Fruit fly (Drosophila melanogaster): ENCODE data around the gene RpS13.

The RpS13 gene

DNA sequence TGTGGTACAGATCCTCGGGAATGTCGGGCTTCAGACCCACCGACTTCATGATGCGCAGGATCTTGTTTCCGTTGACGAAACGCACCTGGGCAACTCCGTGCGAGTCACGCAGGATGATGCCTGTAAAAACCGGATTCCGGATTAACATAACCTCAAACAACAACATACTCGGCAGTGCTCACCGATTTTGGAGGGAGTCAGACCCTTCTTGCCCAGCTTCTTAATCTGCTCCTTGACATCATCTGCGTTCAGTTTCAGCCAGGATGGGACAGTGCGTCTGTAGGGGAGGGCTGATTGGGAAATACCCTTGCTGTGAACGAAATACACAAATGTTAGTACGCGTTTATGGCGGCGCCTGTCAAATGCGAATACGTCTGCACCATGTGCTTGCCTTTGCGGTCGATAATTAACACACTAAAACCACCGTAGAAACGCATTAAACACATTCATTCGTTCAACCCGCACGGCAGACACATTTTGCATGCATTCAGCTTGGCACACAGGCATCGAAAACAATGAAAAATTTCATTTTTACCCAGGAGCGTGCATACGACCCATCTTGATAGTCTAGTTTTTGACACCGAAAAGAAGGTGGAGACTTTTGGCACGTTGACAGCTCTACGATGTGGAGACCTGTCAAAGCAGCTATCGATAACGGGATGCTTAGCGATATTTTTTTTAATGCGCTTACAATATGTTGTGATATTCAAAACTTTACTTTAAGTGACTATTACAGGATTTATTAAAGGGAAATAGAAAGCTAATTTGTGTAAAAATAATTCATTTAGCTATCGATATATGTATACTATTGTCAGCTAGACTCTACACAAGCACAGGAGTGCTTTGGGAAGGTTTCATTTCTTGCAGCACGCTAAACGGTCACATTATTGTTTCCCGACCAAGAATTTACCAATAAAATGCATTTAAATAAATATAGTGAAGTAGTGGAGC lies at the start of gene RpS13, which contains the start of gene CSN8:
Gene RpS13, minus strand, starts transcription at position 657 of the 951 bp plus-strand sequence.
Gene CSN8, plus strand, starts transcription at position 850 of the 951 bp plus-strand sequence.
- TF ChIP-seq EcR (GFP tag; optimal IDR thresholded peaks at IDR 0.05) = no peak
- no peak for TF ChIP-seq pan (optimal IDR thresholded peaks at IDR 0.05)
- TF ChIP-seq Dll (optimal IDR thresholded peaks at IDR 0.05) = no peak
- no peak for TF ChIP-seq usp (GFP tag; optimal IDR thresholded peaks at IDR 0.05)
- no peak for TF ChIP-seq CG8478 (optimal IDR thresholded peaks at IDR 0.05)
- TF ChIP-seq psq (optimal IDR thresholded peaks at IDR 0.05) = no peak

DNA sequence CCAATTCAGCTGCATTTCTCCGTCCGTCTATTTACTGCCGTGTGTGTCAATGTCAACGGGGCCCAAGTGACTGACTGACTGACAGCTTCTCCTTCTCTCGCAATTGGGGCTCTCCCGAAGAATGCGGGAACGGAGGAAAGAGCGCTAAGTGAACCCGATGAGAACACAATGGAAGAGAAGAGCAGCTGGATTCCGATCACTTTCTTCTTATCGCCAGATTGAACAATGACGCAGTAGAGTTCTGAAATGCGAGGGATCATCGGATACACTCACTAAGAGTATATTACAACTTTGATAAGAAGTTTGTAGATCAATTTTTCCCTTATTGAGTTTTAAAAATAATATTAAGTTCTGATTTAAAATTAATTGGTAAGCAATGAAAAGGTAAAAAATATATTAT lies 47.1 kb upstream of the RpS13 start, which contains the start of gene Naglu:
Gene Naglu, minus strand, starts transcription at position 339 of the 400 bp plus-strand sequence.
- no peak for TF ChIP-seq usp (GFP tag; optimal IDR thresholded peaks at IDR 0.05)
- no peak for TF ChIP-seq EcR (GFP tag; optimal IDR thresholded peaks at IDR 0.05)
- TF ChIP-seq psq (optimal IDR thresholded peaks at IDR 0.05) = no peak
- TF ChIP-seq Dll (optimal IDR thresholded peaks at IDR 0.05) = no peak
- no peak for TF ChIP-seq CG8478 (optimal IDR thresholded peaks at IDR 0.05)
- no peak for TF ChIP-seq pan (optimal IDR thresholded peaks at IDR 0.05)

DNA sequence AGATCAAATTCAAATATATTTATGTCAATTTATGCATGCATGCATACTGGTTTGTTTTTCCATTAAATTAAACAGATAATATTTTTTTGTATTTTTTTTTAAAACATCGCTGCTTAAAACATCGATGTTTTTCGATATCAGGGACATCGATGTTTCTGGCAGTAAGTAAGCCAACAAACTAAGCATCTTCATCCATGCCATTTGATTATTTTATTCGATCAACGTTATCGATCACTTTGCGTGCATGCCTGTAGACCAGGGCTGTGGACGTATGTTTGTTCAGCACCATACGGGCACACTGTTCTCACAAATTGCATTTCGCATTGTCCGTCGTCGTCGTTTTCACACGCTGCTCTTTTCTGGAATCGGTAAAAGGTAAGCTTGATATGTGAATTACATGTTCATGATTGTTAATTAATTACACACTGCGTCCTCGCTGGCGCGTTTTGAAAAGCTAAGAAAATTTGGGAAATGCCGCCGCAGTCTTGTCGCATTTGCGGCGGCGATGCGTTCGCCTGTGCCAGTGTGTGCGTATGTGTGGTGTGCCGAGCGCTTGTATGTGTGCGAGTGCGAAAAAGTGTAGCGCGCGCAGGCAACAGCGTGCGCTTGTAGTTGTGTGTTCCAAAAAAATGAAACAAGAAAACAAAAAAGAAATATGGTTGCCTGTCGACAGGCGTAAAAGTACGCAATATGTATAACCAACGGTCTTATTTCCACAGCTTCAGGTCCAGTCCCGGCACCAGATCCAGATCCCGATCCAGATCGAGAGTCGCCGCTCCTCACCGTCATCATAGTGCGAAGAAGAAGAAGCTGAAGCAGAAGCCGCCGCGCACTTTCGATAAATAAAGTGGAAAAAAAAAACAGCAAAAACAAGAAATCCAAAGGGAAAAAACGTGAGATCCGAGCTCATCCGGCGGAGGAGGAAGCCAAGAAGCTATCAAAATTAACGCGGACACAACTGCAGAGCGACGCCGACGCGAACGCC lies 39.1 kb upstream of the RpS13 start, which contains the start of gene emb:
Gene emb, plus strand, starts transcription at position 288 of the 985 bp plus-strand sequence.
- TF ChIP-seq usp (GFP tag; optimal IDR thresholded peaks at IDR 0.05) = no peak
- no peak for TF ChIP-seq psq (optimal IDR thresholded peaks at IDR 0.05)
- TF ChIP-seq Dll (optimal IDR thresholded peaks at IDR 0.05) = no peak
- TF ChIP-seq pan (optimal IDR thresholded peaks at IDR 0.05) = no peak
- TF ChIP-seq EcR (GFP tag; optimal IDR thresholded peaks at IDR 0.05) = no peak
- TF ChIP-seq CG8478 (optimal IDR thresholded peaks at IDR 0.05) = no peak

DNA sequence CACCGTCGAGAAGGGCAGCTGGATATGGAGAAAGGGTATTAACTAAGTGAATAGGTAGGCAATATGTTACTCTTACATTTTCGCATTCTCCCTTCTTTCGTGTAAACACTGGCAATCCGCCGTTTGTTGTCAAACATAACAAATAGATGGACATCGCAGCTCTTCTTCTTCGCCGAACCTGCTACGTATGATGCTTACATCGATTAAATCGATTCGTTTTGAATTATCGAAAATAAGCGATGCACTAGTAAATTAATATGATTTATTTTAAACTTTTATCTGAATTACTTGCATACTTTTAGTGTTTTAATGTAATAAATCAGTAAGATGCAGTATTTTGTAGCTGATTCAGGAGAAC lies 38.4 kb upstream of the RpS13 start, which contains the start of gene fy:
Gene fy, minus strand, starts transcription at position 353 of the 358 bp plus-strand sequence.
- TF ChIP-seq Dll (optimal IDR thresholded peaks at IDR 0.05) (no peak), usp (GFP tag; optimal IDR thresholded peaks at IDR 0.05) (no peak), CG8478 (optimal IDR thresholded peaks at IDR 0.05) (no peak), psq (optimal IDR thresholded peaks at IDR 0.05) (no peak), EcR (GFP tag; optimal IDR thresholded peaks at IDR 0.05) (no peak), pan (optimal IDR thresholded peaks at IDR 0.05) (no peak)

DNA sequence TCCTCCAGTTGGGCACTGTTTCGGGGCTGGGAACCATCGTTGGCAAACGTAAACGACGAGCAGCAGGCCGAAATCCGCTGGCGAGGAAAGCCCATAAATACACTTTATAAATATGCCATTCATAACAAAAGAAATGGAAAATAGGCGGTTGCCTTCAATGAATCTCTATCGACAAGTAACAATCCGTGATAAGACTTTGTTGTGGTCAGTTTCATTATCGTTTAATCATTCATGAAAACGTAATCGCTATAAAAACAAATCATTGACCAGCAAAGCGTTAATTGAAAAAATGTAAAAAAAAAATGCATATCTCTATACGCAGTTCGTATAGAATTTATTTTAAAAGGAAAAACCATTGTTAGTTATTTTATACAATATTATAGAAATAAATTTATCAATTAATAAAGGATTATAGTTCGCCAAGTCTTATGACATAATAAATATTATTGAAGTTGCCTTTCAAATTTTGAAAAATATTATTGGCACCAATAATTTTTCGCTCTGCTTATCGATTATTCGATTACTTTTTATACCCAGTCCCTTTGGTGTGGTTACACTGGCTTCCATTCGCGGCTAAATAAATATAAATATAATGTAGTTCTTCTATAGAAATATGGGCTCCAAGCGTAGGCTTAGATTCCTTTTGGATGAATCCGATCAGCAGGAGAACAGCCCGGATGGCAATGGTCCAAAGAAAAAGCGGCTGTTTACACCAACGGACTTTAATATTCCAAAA lies 35.6 kb upstream of the RpS13 start, which contains the start of gene CG31898:
Gene CG31898, plus strand, starts transcription at position 559 of the 736 bp plus-strand sequence.
- TF ChIP-seq usp (GFP tag; optimal IDR thresholded peaks at IDR 0.05) (no peak), pan (optimal IDR thresholded peaks at IDR 0.05) (no peak), CG8478 (optimal IDR thresholded peaks at IDR 0.05) (no peak), psq (optimal IDR thresholded peaks at IDR 0.05) (no peak), Dll (optimal IDR thresholded peaks at IDR 0.05) (no peak)

DNA sequence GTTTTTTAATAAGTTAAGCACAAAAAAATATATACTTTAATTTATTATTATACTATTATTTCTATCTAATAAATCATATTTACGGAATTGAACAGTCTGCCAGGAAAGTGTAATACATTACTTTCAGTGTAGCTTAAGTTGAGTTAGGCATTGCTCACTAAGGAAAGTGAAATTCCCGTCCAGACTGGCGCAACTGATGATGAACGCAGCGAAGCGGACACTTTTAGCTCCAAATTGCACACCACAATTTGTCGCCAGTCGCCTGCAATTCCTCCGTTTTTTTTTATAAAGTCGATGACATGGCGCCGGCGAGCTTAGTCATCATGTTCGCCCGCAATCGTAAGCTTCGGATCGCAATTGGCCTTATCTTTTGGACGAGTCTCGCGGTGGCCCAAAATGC lies 34.3 kb upstream of the RpS13 start, which contains the start of gene CG13386:
Gene CG13386, plus strand, starts transcription at position 301 of the 400 bp plus-strand sequence.
- TF ChIP-seq CG8478 (optimal IDR thresholded peaks at IDR 0.05) = no peak
- no peak for TF ChIP-seq Dll (optimal IDR thresholded peaks at IDR 0.05)
- no peak for TF ChIP-seq psq (optimal IDR thresholded peaks at IDR 0.05)
- TF ChIP-seq EcR (GFP tag; optimal IDR thresholded peaks at IDR 0.05) = no peak
- TF ChIP-seq pan (optimal IDR thresholded peaks at IDR 0.05) = no peak
- TF ChIP-seq usp (GFP tag; optimal IDR thresholded peaks at IDR 0.05) = no peak

DNA sequence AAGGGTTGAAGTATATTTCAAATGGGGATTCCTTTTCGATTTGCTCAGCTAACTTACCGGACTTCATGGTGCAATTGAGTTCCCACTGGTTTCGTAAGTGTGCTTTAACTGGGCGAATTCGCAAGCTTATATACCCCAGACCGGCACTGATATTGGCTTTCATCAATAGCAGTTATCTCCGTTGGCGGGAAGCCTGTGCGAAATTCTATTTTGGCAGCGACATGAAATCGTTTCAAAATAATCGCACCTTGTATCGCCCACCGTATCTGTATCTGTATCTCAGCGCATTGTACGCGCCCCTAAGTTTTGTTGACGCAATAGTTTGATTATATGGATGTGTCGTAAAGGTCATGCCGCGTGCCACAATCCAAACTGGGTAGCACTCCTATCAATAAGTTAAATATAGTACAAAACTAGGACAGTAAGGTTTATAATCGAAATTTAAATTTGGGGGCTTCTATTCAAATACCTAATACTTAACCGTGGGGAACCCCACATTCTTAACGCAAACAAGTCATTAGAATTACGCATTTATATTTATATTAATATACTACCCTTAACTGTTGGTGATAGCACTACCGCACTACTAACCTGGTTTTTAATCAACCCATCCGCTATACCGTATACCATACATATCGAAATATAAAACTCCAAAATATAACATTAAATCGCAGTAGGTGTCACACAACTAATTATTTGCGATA lies 31.7 kb upstream of the RpS13 start, which contains the start of the genes Peritrophin-15a and CG13385:
Gene Peritrophin-15a, minus strand, starts transcription at position 101 of the 704 bp plus-strand sequence.
Gene CG13385, plus strand, starts transcription at position 654 of the 704 bp plus-strand sequence.
- no peak for TF ChIP-seq EcR (GFP tag; optimal IDR thresholded peaks at IDR 0.05)
- TF ChIP-seq psq (optimal IDR thresholded peaks at IDR 0.05) = no peak
- TF ChIP-seq CG8478 (optimal IDR thresholded peaks at IDR 0.05) = no peak
- no peak for TF ChIP-seq pan (optimal IDR thresholded peaks at IDR 0.05)
- TF ChIP-seq Dll (optimal IDR thresholded peaks at IDR 0.05) = no peak

DNA sequence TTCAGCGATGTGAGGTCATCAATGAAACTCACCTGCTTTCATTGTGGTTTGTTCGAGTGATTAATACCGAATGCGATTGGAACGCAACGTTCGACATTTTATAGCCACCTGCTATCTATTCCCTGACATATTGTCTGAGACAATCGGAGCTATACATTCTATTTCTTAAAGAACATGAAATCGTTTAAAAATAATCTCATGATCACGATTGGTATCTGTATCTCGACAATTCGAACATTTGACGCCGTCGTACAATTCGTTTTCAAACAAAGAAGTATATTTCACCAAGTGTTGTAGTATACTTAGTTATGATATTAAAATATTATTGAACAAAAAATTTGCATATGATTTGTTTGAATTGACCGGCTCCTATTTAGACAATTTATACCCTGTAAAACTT lies 30.4 kb upstream of the RpS13 start, which contains the start of gene Peritrophin-15b:
Gene Peritrophin-15b, minus strand, starts transcription at position 101 of the 400 bp plus-strand sequence.
- TF ChIP-seq Dll (optimal IDR thresholded peaks at IDR 0.05) = no peak
- no peak for TF ChIP-seq CG8478 (optimal IDR thresholded peaks at IDR 0.05)
- TF ChIP-seq psq (optimal IDR thresholded peaks at IDR 0.05) = no peak
- TF ChIP-seq pan (optimal IDR thresholded peaks at IDR 0.05) = no peak
- no peak for TF ChIP-seq EcR (GFP tag; optimal IDR thresholded peaks at IDR 0.05)
- TF ChIP-seq usp (GFP tag; optimal IDR thresholded peaks at IDR 0.05) = no peak

DNA sequence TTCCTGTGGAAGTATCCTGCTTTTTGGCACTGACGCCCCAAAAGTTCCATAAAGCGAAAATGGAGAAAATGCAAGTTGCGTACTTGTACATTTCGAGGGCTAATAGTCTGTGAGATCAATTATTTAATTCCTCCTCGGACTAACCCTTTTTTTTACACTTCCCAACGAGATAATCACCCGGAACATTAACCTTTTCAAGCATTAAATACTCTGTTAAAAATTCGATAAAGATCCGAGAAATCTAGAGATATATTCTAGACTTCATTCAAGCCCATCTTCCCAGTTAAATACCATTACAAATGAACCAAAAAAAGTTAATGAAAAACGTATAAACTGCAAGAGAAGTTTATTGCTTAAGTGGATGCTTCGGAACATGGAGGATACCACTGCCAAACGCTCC lies 29.7 kb upstream of the RpS13 start, which contains the start of gene lectin-29Ca:
Gene lectin-29Ca, minus strand, starts transcription at position 101 of the 400 bp plus-strand sequence.
- TF ChIP-seq usp (GFP tag; optimal IDR thresholded peaks at IDR 0.05) = no peak
- TF ChIP-seq EcR (GFP tag; optimal IDR thresholded peaks at IDR 0.05) = no peak

DNA sequence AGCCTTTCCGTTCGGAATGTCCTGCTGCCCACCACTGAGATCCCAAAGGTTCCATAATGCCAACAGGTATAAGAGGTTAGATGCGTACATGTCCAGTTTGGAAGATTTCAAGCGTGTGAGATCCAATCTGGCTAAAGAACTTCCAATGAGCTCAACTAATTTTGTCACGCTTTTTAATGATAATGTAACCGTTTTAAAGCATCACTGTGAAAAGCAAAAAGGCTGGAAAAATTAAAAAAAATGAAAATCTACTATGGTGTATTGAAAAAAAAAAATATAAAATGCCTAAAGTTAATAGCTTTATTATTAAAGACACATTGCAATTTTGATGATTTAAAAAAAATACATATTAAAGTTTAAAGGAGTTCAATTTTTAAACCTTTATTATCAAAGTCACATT lies 28.7 kb upstream of the RpS13 start, which contains the start of gene Acp29AB:
Gene Acp29AB, minus strand, starts transcription at position 101 of the 400 bp plus-strand sequence.
- no peak for TF ChIP-seq EcR (GFP tag; optimal IDR thresholded peaks at IDR 0.05)
- TF ChIP-seq Dll (optimal IDR thresholded peaks at IDR 0.05) = no peak
- TF ChIP-seq usp (GFP tag; optimal IDR thresholded peaks at IDR 0.05) = no peak
- TF ChIP-seq pan (optimal IDR thresholded peaks at IDR 0.05) = no peak
- TF ChIP-seq psq (optimal IDR thresholded peaks at IDR 0.05) = no peak
- TF ChIP-seq CG8478 (optimal IDR thresholded peaks at IDR 0.05) = no peak
